Worm (Caenorhabditis elegans): Measurements from ENCODE around the gene dcr-1.

- TF ChIP-seq pqm-1 (tag; optimal IDR thresholded peaks at IDR 0.05) (no peak), rnt-1 (tag; optimal IDR thresholded peaks at IDR 0.05) (peak; percentile 13), C04F5.9 (tag; optimal IDR thresholded peaks at IDR 0.05) (no peak), ama-1 (optimal IDR thresholded peaks at IDR 0.05) (no peak), nhr-28 (tag; optimal IDR thresholded peaks at IDR 0.05) (no peak), unc-62 (GFP tag; optimal IDR thresholded peaks at IDR 0.05) (no peak), lin-39 (tag; optimal IDR thresholded peaks at IDR 0.05) (no peak), aly-2 (tag; optimal IDR thresholded peaks at IDR 0.05) (no peak), egl-27 (tag; optimal IDR thresholded peaks at IDR 0.05) (no peak), ztf-11 (tag; optimal IDR thresholded peaks at IDR 0.05) (no peak), fos-1 (tag; optimal IDR thresholded peaks at IDR 0.05) (no peak)
These were observed 13.1 kb upstream of the dcr-1 start, which contains the start of gene K06H7.2 for ce11 chrIII:8093079-8093623.

Data from whole organism, L1 larva.